Fruit fly (Drosophila melanogaster) whole organism, embryonic: ENCODE measurements around the gene CG9948.
A peak's percentile ranks its signal among the peaks of the same experiment; 100 is the strongest.

Experiments
- Antp ChIP-seq: fragments of 200-800 bp; sonication (Bioruptor generic); optimal IDR thresholded peaks from 3 replicates; lab custom pipeline; 2016; ENCODE audit warnings: missing biosample characterization, missing genetic modification characterization
- Awh ChIP-seq: fragments of 200-800 bp; sonication (Bioruptor generic); IDR thresholded peaks from 2 replicates; pipeline ENCODE4, ENCODE4 v1.3.6; 2022; ENCODE audit warnings: missing biosample characterization, missing genetic modification characterization
- CG10147 ChIP-seq: fragments of 200-800 bp; sonication (Bioruptor generic); optimal IDR thresholded peaks from 2 replicates; lab custom pipeline; 2019; ENCODE audit warnings: missing biosample characterization, mild to moderate bottlenecking, missing genetic modification characterization, moderate library complexity
- CG12299 ChIP-seq: fragments of 200-800 bp; sonication (Bioruptor generic); optimal IDR thresholded peaks from 2 replicates; lab custom pipeline; 2018; ENCODE audit warnings: missing biosample characterization, mild to moderate bottlenecking, missing genetic modification characterization
- CG12391 ChIP-seq: fragments of 200-800 bp; sonication (Bioruptor generic); optimal IDR thresholded peaks from 3 replicates; lab custom pipeline; 2018; ENCODE audit warnings: missing biosample characterization, mild to moderate bottlenecking, missing genetic modification characterization, moderate library complexity
- CG13624 ChIP-seq: fragments of 200-800 bp; sonication (Bioruptor generic); optimal IDR thresholded peaks from 2 replicates; lab custom pipeline; 2016; ENCODE audit warnings: missing biosample characterization, missing genetic modification characterization
- CG14441 ChIP-seq: fragments of 200-800 bp; sonication (Bioruptor generic); IDR thresholded peaks from 2 replicates; pipeline ENCODE4 v1.3.6; 2022; ENCODE audit warnings: missing biosample characterization, missing genetic modification characterization
- CG14667 ChIP-seq: fragments of 200-800 bp; sonication (Bioruptor generic); IDR thresholded peaks from 2 replicates; pipeline ENCODE4 v1.3.6; 2022; ENCODE audit warnings: missing biosample characterization, missing genetic modification characterization
- CG17802 ChIP-seq: fragments of 200-800 bp; sonication (Bioruptor generic); optimal IDR thresholded peaks from 2 replicates; lab custom pipeline; 2018; ENCODE audit warnings: missing biosample characterization, mild to moderate bottlenecking, missing genetic modification characterization, moderate library complexity
- CG1832 ChIP-seq: fragments of 200-800 bp; sonication (Bioruptor generic); optimal IDR thresholded peaks from 2 replicates; lab custom pipeline; 2017; ENCODE audit warnings: missing biosample characterization, mild to moderate bottlenecking, missing genetic modification characterization, inconsistent platforms
- CG2116 ChIP-seq: fragments of 200-800 bp; sonication (Bioruptor generic); optimal IDR thresholded peaks from 3 replicates; lab custom pipeline; 2018; ENCODE audit warnings: missing biosample characterization, mild to moderate bottlenecking, missing genetic modification characterization
- CG2129 ChIP-seq: fragments of 200-800 bp; sonication (Bioruptor generic); IDR thresholded peaks from 2 replicates; pipeline ENCODE4 v1.3.6; 2022; ENCODE audit warnings: missing biosample characterization, missing genetic modification characterization; ENCODE audit not compliant: partially characterized antibody
- CG2678 ChIP-seq: fragments of 200-800 bp; sonication (Bioruptor generic); optimal IDR thresholded peaks from 3 replicates; lab custom pipeline; 2019; ENCODE audit warnings: missing biosample characterization, mild to moderate bottlenecking, missing genetic modification characterization, moderate library complexity
- CG6683 ChIP-seq: fragments of 200-800 bp; sonication (Bioruptor generic); optimal IDR thresholded peaks from 2 replicates; lab custom pipeline; 2017; ENCODE audit warnings: missing biosample characterization, mild to moderate bottlenecking, missing genetic modification characterization, missing genetic modification reagents
- CG8924 ChIP-seq: fragments of 200-800 bp; optimal IDR thresholded peaks from 3 replicates; lab custom pipeline; 2019; ENCODE audit warnings: missing biosample characterization, mild to moderate bottlenecking, missing genetic modification characterization, moderate library complexity
- CG9437 ChIP-seq: fragments of 200-800 bp; sonication (Bioruptor generic); optimal IDR thresholded peaks from 2 replicates; lab custom pipeline; 2018; ENCODE audit warnings: missing biosample characterization, mild to moderate bottlenecking, missing genetic modification characterization
- Dref ChIP-seq: fragments of 200-800 bp; sonication (Bioruptor generic); IDR thresholded peaks from 2 replicates; pipeline ENCODE4 v1.3.6; 2022; ENCODE audit warnings: missing biosample characterization, missing genetic modification characterization
- H2.0 ChIP-seq: fragments of 200-800 bp; sonication (Bioruptor generic); IDR thresholded peaks from 2 replicates; pipeline ENCODE4 v1.3.6; 2022; ENCODE audit warnings: missing biosample characterization, missing genetic modification characterization
- Hr39 ChIP-seq: fragments of >200 bp; optimal IDR thresholded peaks from 2 replicates; lab custom pipeline; 2017
- Hr78 ChIP-seq, 2 experiments: fragments of 200-800 bp in 1 of 2; fragments of >200 bp in 1 of 2; sonication (Bioruptor generic) in 1 of 2; optimal IDR thresholded peaks; 2 replicates each; lab custom pipeline; 2017 to 2019; ENCODE audit warnings: missing biosample characterization in 2 of 2, missing genetic modification characterization in 2 of 2, mild to moderate bottlenecking in 1 of 2, moderate library complexity in 1 of 2
- MESR4 ChIP-seq: fragments of 200-800 bp; sonication (Bioruptor generic); optimal IDR thresholded peaks from 2 replicates; lab custom pipeline; 2018; ENCODE audit warnings: missing biosample characterization, mild to moderate bottlenecking, missing genetic modification characterization, moderate library complexity
- Med ChIP-seq: fragments of 200-800 bp; sonication (Bioruptor generic); peaks from one replicate; lab custom pipeline; 2016; ENCODE audit warnings: missing biosample characterization, missing genetic modification characterization, mild to moderate bottlenecking, inconsistent platforms, moderate library complexity
- Sin3A ChIP-seq: fragments of >200 bp; optimal IDR thresholded peaks from 2 replicates; lab custom pipeline; 2018
- Sox100B ChIP-seq: fragments of 200-800 bp; sonication (Bioruptor generic); optimal IDR thresholded peaks from 3 replicates; lab custom pipeline; 2018; ENCODE audit warnings: missing biosample characterization, mild to moderate bottlenecking, missing genetic modification characterization
- cg ChIP-seq: fragments of 200-800 bp; sonication (Bioruptor generic); optimal IDR thresholded peaks from 3 replicates; lab custom pipeline; 2019; ENCODE audit warnings: missing biosample characterization, mild to moderate bottlenecking, missing genetic modification characterization, moderate library complexity
- chinmo ChIP-seq: fragments of 200-800 bp; sonication (Bioruptor generic); IDR thresholded peaks from 4 replicates; pipeline ENCODE4 v1.3.6; 2022; ENCODE audit warnings: missing biosample characterization, missing genetic modification characterization; ENCODE audit not compliant: partially characterized antibody
- ci ChIP-seq: fragments of 200-800 bp; sonication (Bioruptor generic); IDR thresholded peaks from 3 replicates; pipeline ENCODE4 v1.3.6; 2022; ENCODE audit warnings: missing biosample characterization, missing genetic modification characterization
- corto ChIP-seq: fragments of 200-800 bp; sonication (Bioruptor generic); optimal IDR thresholded peaks from 2 replicates; lab custom pipeline; 2016; ENCODE audit warnings: missing biosample characterization, mild to moderate bottlenecking, missing genetic modification characterization, moderate library complexity
- gt ChIP-seq: fragments of 200-800 bp; sonication (Bioruptor generic); IDR thresholded peaks from 2 replicates; pipeline ENCODE4 v1.3.6; 2022; ENCODE audit warnings: missing biosample characterization, missing genetic modification characterization
- h ChIP-seq: fragments of >200 bp; optimal IDR thresholded peaks from 2 replicates; lab custom pipeline; 2017
- knrl ChIP-seq: fragments of 200-800 bp; sonication (Bioruptor generic); IDR thresholded peaks from 3 replicates; pipeline ENCODE4 v1.3.6; 2022; ENCODE audit warnings: missing biosample characterization, missing genetic modification characterization; ENCODE audit not compliant: partially characterized antibody
- lov ChIP-seq, 2 experiments: fragments of 200-800 bp in 1 of 2; fragments of >200 bp in 1 of 2; sonication (Bioruptor generic) in 1 of 2; IDR thresholded peaks in 1 of 2; optimal IDR thresholded peaks in 1 of 2; 2 replicates in 1 of 2; 3 replicates in 1 of 2; pipeline versions ENCODE4 v1.3.6 to Lab custom; 2017 to 2022; ENCODE audit warnings: missing biosample characterization in 1 of 2, missing genetic modification characterization in 1 of 2
- p53 ChIP-seq: fragments of 200-800 bp; sonication (Bioruptor generic); optimal IDR thresholded peaks from 2 replicates; lab custom pipeline; 2016; ENCODE audit warnings: missing biosample characterization, missing genetic modification characterization
- pan ChIP-seq, 4 experiments: fragments of >200 bp in 3 of 4; fragments of 200-800 bp in 1 of 4; sonication (Bioruptor generic) in 1 of 4; optimal IDR thresholded peaks in 3 of 4; IDR thresholded peaks in 1 of 4; 2 replicates each; pipeline versions ENCODE4 v1.3.6 to Lab custom; 2017 to 2022; ENCODE audit warnings: missing biosample characterization in 2 of 4, missing genetic modification characterization in 2 of 4, mixed read lengths in 1 of 4
- rib ChIP-seq: fragments of 200-800 bp; sonication (Bioruptor generic); IDR thresholded peaks from 2 replicates; pipeline ENCODE4 v1.3.6; 2022; ENCODE audit warnings: missing biosample characterization, missing genetic modification characterization
- row ChIP-seq: fragments of 200-800 bp; sonication (Bioruptor generic); IDR thresholded peaks from 3 replicates; pipeline ENCODE4 v1.3.6; 2022; ENCODE audit warnings: missing biosample characterization, missing genetic modification characterization
- run ChIP-seq: fragments of 200-800 bp; sonication (Bioruptor generic); optimal IDR thresholded peaks from 3 replicates; lab custom pipeline; 2018; ENCODE audit warnings: missing biosample characterization, mild to moderate bottlenecking, missing genetic modification characterization
- sug ChIP-seq: fragments of 200-800 bp; optimal IDR thresholded peaks from 2 replicates; lab custom pipeline; 2019; ENCODE audit warnings: missing biosample characterization, mild to moderate bottlenecking, missing genetic modification characterization, moderate library complexity
- toy ChIP-seq: fragments of 200-800 bp; sonication (Bioruptor generic); IDR thresholded peaks from 2 replicates; pipeline ENCODE4 v1.3.6; 2022; ENCODE audit warnings: missing biosample characterization, missing genetic modification characterization
- unc-4 ChIP-seq: fragments of 200-800 bp; sonication (Bioruptor generic); IDR thresholded peaks from 2 replicates; pipeline ENCODE4 v1.3.6; 2022; ENCODE audit warnings: missing biosample characterization, missing genetic modification characterization; ENCODE audit not compliant: partially characterized antibody
- vvl ChIP-seq: fragments of 200-800 bp; sonication (Bioruptor generic); IDR thresholded peaks from 2 replicates; pipeline ENCODE4 v1.3.6; 2022; ENCODE audit warnings: missing biosample characterization, missing genetic modification characterization
- zen ChIP-seq: fragments of 200-800 bp; sonication (Bioruptor generic); optimal IDR thresholded peaks from 3 replicates; lab custom pipeline; 2018; ENCODE audit warnings: missing biosample characterization, mild to moderate bottlenecking, missing genetic modification characterization, moderate library complexity

The CG9948 gene

DNA sequence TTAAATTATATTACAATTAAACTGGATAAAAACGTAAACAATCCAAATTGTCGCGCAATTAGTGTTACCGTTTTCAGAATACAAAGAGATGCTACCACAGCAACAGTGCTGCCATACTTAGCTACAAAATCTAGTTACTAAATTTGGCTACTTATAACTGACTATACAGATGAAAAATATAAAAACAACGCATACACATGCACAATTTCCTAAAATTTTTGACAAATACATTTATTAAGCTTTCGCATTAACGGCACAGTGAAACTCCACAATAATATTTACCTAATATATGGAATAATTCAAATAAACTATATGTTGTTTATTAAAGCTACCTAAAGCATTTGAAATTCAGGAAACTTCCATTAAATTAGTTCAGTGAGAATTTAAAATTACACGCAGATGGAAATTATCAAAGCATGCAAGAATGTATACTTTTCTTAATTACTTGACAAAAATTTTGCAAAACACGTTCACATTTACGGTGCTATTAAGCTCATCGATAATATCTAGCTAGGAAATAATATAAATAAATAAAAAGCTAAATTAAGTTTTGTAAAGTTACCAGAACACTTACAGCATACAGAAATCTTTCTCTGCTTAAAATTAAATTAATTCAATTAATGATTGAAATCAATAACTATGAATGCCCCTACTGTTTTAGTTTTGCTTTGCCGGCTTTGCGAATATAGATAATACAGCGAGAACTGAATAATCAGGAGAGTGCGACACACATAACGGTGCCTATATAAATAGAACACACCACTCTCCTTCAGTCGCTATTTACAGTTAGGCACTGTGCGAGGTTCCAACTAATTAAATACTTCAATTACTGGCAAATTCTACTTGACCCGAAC lies 13.4 kb downstream of the CG9948 start, which contains the start of the genes Mis12 and CG9953 (continued):
- peak; percentile 57 for TF ChIP-seq CG8924 (tag; lab: Kevin White, UChicago)
- peak; percentile 45 for TF ChIP-seq CG17802 (tag; lab: Kevin White, UChicago)
- peak; percentile 47 for TF ChIP-seq Sox100B (GFP tag; lab: Kevin White, UChicago)
- no peak for TF ChIP-seq lov (optimal IDR thresholded peaks at IDR 0.05; lab: Kevin White, UChicago)
- no peak for TF ChIP-seq lov (GFP tag; IDR thresholded peaks at IDR 0.05; lab: Robert Waterston, UW)
- TF ChIP-seq CG14667 (GFP tag; lab: Robert Waterston, UW): no peak
- TF ChIP-seq unc-4 (GFP tag; lab: Robert Waterston, UW): no peak
- no peak for TF ChIP-seq CG6683
- TF ChIP-seq gt (GFP tag; lab: Robert Waterston, UW): no peak
- TF ChIP-seq Dref: no peak
- TF ChIP-seq CG9437 (GFP tag; lab: Kevin White, UChicago): peak; percentile 92
- TF ChIP-seq h (lab: Kevin White, UChicago): no peak
- TF ChIP-seq, all 482 proteins: peak for 133

DNA sequence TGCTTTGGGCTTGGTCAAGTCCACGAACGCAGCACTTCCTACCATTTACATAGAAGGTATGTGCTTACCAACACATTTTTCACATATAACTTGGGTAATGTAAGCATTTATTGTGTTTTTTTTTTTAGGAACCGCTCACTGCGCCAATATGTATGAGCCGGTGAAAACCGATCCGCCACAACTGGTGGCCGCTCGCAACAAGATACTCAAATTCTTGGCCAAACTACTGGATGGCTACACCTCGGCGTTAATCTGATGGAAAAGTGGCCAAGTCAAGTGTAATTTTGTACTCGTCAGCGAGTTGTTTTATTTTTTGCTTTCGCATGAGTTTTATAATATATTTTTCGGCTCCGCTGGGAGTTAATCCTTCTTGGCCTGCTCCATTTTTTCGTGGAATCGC lies 15.5 kb downstream of the CG9948 start:
- TF ChIP-seq Sin3A (lab: Kevin White, UChicago) (no peak), CG13624 (no peak), CG14441 (GFP tag; lab: Robert Waterston, UW) (no peak), CG2129 (GFP tag; lab: Robert Waterston, UW) (no peak), CG12391 (tag; lab: Kevin White, UChicago) (no peak), knrl (GFP tag; lab: Robert Waterston, UW) (no peak), p53 (GFP tag; lab: Kevin White, UChicago) (no peak)

DNA sequence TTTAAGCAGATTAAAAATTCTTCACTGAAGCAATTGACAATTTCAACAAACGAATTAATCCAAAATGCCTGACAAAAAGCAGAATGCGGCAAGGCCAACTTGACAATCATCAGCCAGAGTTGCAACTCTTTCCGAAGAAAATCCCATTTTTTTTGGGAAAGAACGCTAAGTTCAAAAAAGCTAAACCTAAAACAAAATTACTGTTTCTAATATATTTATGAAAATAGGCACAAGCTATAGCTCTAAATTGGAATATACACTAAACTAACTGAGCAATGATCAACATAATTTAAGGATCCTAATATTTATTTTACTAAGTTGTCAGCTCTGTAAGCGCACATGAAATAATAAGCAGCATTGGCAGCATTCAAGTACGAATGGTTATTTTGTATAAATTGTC lies 16.6 kb downstream of the CG9948 start, which contains the start of gene CG10063:
Gene CG10063 (minus strand): TSS at position 101 of the 400 bp plus-strand sequence.
- TF ChIP-seq CG2116 (GFP tag; lab: Kevin White, UChicago): no peak

DNA sequence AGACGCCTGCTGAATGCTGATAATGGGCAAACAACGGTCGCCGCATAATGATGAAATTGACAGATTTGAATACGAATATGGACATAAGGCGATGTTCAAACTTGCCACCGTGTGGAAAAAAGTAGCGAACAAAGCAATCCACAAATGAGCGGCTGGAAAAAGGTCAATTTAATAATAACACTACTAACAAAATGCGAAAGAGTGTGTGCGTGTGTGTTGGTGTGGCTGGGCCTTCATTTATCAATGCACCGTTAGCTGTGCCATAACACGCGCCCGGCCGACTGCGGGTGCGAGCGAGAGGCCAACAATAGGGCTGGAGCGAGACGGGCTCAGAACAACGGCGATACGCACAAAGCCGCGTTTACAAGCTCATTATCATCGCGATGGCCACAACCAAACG lies 20.1 kb downstream of the CG9948 start:
- TF ChIP-seq Hr78 (GFP tag; optimal IDR thresholded peaks at IDR 0.05; lab: Kevin White, UChicago) (peak in 1 of 2 experiments; percentile 57), CG1832 (GFP tag; lab: Kevin White, UChicago) (peak; percentile 53), vvl (GFP tag; lab: Robert Waterston, UW) (peak; percentile 47; the same call in 1 of the 2 replicates), corto (GFP tag; lab: Kevin White, UChicago) (no peak), run (tag; lab: Kevin White, UChicago) (peak; percentile 21), CG10147 (no peak), MESR4 (GFP tag; lab: Kevin White, UChicago) (no peak), toy (GFP tag; lab: Robert Waterston, UW) (no peak), Awh (peak; percentile 73; the same call in 1 of the 2 replicates), CG2678 (tag; lab: Kevin White, UChicago) (no peak), pan (optimal IDR thresholded peaks at IDR 0.05; lab: Kevin White, UChicago) (no peak), pan (GFP tag; optimal IDR thresholded peaks at IDR 0.05 in 1 of 2, IDR thresholded peaks at IDR 0.05 in 1 of 2) (peak in 1 of 2 experiments; percentile 31), Antp (GFP tag; lab: Kevin White, UChicago) (no peak), CG12299 (tag; lab: Kevin White, UChicago) (no peak), row (GFP tag; lab: Robert Waterston, UW) (peak; percentile 10; the same call in 1 of the 3 replicates), chinmo (0 out of 4 replicates have a peak, but pooled peaks have one; percentile 68), cg (GFP tag; lab: Kevin White, UChicago) (peak; percentile 49), Hr39 (peak; percentile 84), CG17802 (tag; lab: Kevin White, UChicago) (peak; percentile 96), zen (peak; percentile 19), sug (tag; lab: Kevin White, UChicago) (no peak), ci (GFP tag; lab: Robert Waterston, UW) (peak; percentile 28; the same call in 2 of the 3 replicates), rib (GFP tag; lab: Robert Waterston, UW) (0 out of 2 replicates have a peak, but pooled peaks have one; percentile 26), Med (GFP tag; lab: Kevin White, UChicago) (peak; percentile 28), H2.0 (no peak)
